Worm (Caenorhabditis elegans) whole organism, dauer: ENCODE measurements around the gene cdl-1.

Source experiments
- unc-62 ChIP-seq: sonication (generic microtip); optimal IDR thresholded peaks from 2 replicates; lab custom pipeline; 2017; ENCODE audit warnings: missing biosample characterization, missing genetic modification reagents, missing genetic modification characterization

The cdl-1 gene

DNA sequence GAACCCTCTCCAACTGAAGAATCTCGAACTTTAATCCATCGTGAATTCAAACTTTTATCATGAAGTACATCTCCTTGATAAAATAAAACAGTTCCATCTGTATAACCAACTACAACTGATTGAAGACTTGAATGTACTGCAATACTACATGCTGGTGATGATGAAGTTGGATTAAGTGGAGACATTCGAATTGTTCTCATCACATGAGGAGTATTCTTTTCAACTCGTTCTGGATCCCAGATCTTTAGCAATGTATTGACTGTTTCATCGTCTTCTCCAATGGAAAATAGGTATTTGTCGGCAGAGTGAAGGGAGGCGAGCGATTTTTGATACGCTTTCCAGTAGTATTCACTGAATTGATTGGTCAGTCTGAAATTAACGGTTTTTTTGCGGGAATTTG lies 7.4 kb downstream of the cdl-1 start:
- no peak for TF ChIP-seq unc-62 (GFP tag; lab: Kevin White, UChicago)

DNA sequence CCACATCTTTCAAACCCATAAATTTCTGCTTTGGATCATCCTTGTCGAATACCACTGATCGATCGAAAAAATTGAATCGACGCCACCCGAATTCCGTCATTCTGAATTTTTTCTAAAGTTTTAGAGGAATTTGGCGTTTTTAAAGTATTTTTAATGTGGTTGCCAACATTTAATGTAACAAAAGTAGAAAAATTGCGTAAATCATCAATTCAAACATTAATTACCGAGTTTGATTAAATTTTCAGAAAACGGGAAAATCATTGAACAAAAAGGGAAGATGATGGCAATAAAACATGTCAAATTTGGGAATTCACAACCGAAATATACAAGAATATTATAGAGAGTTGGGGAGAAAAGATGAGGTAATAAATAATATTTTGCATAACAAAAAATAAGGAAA lies 8.1 kb downstream of the cdl-1 start, which contains the start of gene vps-11:
Gene vps-11, minus strand, starts transcription at position 101 of the 400 bp plus-strand sequence.
- TF ChIP-seq unc-62 (GFP tag; lab: Kevin White, UChicago) = no peak

DNA sequence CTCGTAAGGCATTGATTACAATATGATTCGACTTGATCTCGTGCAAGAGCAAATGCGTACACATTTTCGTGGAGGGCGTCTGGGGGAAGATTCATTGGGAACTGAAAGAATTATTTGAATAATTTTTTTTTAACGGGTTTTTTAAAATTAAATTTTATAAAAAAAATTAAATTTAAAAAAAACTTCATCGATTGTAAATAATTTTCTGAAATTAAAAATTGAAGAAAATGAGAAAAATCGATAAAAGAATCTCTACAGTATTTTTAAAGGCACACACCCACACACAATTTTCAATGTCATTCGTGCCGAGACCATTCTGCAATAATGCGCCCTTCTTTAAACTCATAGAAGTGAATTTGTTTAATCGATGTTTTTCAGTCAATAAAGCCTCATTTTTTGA lies 10.9 kb downstream of the cdl-1 start, which contains the start of gene set-14:
Gene set-14, minus strand, starts transcription at position 101 of the 400 bp plus-strand sequence.
- TF ChIP-seq unc-62 (GFP tag; lab: Kevin White, UChicago) = no peak

DNA sequence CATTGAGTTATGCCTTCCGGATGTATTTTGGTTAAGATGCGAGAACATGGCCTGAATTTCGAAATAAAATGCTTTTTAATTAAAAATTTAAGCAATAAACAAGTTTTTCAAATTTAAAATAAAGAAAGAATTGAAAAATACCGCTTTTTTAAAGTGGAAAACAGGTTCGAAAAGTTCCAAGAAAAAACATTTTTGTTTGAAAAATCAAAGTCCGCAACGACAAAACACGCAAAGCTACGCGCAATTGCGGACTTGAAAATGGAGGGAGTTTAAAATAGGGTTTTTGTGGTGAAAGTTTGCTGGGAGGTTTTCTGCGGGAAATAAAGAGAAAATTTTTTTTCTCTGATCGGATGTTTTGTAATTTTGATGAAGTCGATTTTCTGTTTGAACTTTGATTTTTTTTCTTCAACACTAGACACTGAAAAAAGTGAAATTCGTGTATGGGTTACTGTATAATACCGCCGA lies 13.2 kb downstream of the cdl-1 start, which contains the start of gene npp-19:
Gene npp-19, minus strand, starts transcription at position 51 of the 465 bp plus-strand sequence.
- TF ChIP-seq unc-62 (GFP tag; lab: Kevin White, UChicago) = no peak

DNA sequence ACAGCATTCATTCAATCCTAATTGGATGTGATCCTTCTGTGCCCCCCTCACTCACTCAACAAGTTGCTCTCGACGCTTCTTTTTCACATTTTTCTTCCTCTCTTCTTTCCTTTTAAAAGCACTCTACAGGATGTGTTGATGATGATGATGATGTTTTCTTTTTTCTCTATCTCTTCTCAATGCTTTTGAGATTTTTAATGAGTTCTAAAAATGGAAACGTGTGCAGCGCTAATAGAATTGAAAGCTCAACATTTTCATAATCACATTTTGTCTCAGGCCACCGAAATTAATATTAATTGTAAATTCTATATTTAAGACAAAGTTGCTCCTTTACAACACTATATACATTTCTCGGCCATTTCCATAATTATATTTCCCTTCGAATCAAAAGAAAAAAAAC lies 15.0 kb downstream of the cdl-1 start:
- no peak for TF ChIP-seq unc-62 (GFP tag; lab: Kevin White, UChicago)

DNA sequence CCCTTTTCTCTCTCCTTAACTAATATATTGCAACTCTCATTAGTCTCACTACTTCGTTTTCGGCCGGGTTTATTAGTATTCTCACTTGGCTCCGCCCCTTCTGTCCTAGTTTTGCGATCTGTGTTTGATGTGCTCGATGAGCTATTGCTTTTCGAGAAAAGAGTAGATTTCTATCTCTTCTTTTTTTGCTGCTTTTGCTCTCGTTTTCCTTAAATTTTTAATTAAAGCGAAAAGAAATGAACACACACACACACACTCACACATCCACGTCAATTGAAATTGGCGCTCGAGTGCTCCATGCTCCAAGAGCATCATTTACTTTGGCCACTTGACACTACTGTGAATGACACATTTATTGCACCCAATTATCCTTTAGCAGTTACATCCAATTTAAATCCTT lies 19.2 kb downstream of the cdl-1 start:
- no peak for TF ChIP-seq unc-62 (GFP tag; lab: Kevin White, UChicago)

DNA sequence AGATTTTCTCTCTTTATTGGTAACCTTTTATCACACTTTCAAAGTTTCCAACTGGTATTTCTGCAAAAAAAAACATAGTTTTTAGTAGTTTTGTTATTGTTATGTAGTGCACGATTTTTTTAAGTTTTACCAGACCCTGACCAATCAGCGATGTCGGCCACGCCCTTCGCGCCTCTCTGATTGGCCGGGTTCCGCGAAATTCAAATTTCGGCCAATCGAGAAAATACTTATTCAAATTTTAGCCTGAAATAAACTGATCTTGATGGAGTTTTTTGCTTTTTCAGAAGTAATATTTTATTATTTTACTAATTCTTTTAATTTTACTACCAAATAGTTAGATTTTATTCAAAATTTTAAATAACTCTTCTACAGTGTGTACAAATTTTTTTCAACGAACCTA lies 19.7 kb downstream of the cdl-1 start:
- no peak for TF ChIP-seq unc-62 (GFP tag; lab: Kevin White, UChicago)

DNA sequence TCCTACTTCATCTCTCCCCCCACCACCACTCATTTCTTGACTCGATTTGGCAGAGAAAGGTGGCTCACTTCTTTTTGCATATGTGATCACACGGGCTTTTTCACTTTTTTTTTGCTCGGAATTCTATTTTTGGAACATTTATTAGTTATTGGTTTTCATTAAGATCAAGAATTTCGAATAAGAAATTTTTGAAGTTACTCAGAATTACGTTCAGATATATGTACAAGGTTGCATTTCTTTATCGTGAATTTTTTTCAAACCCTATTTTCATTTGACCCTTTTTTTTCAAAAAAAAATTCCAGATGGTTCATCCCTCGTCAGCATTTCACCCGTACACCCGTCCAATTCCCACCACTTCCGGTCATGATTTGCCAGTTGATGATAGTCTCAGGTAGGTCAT lies 20.2 kb downstream of the cdl-1 start, which contains the start of gene ceh-62:
Gene ceh-62, plus strand, starts transcription at position 301 of the 400 bp plus-strand sequence.
- TF ChIP-seq unc-62 (GFP tag; lab: Kevin White, UChicago) = no peak

DNA sequence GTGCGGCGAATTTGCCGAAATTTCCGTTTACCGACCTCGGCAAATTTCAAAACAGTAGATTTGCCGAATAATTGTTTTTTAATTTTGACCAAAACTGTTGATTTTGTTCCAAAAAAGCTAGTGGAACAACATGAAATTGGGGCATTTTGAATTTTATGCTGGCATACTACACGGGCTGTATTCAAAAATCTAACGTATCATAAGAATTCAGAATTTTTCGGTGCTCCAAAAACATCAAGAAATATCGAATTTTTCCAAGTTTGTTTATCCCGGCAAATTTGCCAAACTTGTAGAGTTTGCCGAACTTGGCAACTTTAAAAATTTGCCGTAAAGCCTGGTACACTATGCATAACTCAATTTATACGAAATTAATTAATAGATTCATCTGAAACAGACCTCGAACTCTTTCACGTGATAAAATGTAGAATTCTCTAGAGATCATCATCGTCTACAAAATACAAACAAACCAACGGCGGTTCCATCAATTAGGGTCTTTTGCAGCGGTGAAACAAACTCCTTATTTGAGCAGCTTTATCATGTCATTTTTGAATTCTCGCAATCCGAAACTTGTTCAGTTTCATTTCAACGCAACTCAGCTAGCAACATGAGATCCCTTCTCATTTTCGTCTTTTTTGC lies 23.6 kb downstream of the cdl-1 start, which contains the start of gene R06F6.14:
Gene R06F6.14, plus strand, starts transcription at position 586 of the 636 bp plus-strand sequence.
- no peak for TF ChIP-seq unc-62 (GFP tag; lab: Kevin White, UChicago)

DNA sequence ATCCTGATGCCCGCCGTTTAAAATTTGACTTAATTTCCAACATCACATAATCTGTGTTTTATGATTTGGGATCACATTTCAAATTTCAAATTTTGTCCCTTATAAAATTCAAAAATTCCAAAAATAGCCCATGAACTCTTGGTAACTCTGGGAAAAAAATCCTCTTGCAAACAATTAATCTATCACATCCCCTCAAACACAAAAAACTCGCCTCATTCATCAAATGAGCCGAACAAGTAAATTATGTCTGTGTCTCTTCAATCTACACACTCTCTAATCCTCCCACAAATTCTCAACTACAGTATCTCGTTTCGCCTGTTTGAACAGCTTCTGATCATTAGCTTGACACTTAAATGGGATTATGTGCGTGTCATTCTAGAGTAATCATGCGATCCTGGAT lies 25.4 kb downstream of the cdl-1 start, which contains the start of gene msrp-7:
Gene msrp-7, plus strand, starts transcription at position 301 of the 400 bp plus-strand sequence.
- no peak for TF ChIP-seq unc-62 (GFP tag; lab: Kevin White, UChicago)

DNA sequence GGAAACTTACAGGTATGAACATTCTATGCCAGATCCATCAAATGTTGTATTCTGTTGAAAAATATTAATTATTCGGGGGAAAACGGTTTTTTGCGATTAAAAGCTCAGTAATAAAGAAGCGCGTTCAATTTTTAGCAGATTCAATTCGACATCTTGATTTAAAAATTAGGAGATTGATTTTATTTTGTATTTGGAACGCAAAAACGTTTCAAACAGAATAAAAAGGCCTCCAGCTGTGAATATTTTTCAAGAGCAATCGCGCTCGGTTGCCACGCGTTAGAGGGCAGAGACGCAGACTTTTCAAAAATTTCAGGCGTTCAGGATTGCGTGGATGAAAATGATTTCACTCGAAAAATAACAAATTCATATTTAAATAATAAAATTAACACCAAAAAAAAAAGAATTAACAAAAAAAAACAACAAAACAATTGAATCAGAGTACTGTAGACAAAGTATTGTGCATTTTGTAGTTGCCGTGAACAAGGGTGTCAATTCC lies 34.7 kb downstream of the cdl-1 start, which contains the start of gene R06F6.8:
Gene R06F6.8, minus strand, starts transcription at position 51 of the 496 bp plus-strand sequence.
- no peak for TF ChIP-seq unc-62 (GFP tag; lab: Kevin White, UChicago)

DNA sequence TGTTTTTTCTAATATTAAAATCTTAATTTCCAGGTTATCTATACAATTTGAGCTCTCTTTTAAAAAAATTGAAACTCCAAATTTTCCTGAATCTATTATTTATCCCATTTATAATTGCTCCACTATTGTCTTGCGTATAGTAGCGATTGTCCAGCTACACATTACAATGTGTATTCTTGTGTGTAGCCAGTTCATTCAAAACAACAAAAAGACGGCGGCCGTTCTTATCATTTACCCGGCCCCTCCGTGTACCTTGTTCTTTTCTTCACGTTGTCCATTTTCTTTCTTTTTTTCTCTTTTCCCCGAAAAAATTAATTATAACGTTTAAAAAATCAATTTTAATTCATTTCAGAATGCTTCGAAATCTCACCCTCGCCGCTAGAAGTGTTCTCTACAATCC lies 35.4 kb downstream of the cdl-1 start, which contains the start of gene ech-4:
Gene ech-4, plus strand, starts transcription at position 353 of the 400 bp plus-strand sequence.
- no peak for TF ChIP-seq unc-62 (GFP tag; lab: Kevin White, UChicago)

DNA sequence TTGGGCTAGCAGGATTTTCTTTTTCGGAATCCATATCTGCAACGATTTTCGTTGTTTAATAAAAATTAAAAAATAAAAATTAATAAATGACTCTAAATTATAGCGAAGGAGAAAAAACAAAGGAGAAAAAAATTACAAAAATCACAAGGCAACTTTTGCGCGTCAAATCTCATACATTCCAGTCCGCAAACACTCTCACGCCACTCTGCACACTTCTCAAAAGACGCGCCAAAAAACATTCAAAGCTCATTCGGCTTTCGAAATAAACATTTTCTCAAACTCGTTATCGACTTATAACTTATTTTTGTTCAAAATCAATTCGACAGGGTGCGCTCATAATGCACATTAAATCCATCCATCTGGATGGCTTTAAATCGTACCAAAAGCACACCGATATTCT lies 38.8 kb downstream of the cdl-1 start, which contains the start of the genes R06F6.12 and mix-1:
Gene R06F6.12, minus strand, starts transcription at position 36 of the 400 bp plus-strand sequence.
Gene mix-1, plus strand, starts transcription at position 201 of the 400 bp plus-strand sequence.
- TF ChIP-seq unc-62 (GFP tag; lab: Kevin White, UChicago) = no peak

DNA sequence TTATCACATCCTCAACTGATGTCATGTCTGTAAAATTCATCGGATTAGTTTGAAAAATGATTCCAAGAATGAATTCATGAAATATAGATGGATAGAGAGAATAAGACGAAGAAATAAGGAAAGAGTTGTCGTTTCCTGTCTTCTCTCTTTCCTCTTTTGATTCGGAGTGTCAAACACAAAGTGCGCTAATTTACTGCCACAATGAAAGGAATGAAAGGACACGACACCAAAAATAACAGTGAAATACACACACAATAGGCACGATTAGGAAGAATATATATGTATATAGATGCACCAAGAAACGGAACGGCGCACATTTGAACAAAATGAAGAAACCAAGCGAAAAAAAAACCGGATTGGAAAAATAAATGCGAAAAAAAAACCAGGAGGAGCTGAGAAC lies 43.8 kb downstream of the cdl-1 start, which contains the start of gene VM106R.1:
Gene VM106R.1, minus strand, starts transcription at position 101 of the 400 bp plus-strand sequence.
- TF ChIP-seq unc-62 (GFP tag; lab: Kevin White, UChicago) = no peak

DNA sequence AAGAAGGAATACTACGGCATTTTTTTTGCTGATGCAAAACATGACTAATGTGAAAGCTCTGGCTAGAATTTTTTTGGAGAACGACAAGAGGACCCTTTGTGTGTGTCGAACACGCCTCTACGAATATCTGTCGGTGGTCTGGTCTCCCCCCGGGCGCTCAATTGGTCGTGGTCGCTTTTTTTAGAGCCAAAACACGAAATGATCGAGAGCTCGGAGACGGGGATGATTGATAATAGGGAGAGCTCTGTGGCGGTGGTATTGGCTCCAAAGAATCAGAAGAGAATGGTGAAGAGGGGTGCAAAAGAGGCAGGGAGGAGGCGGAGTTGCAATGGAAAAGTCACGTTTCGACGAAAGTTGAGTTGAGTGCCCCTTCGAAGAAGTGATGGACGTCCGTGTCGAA lies 44.3 kb downstream of the cdl-1 start:
- no peak for TF ChIP-seq unc-62 (GFP tag; lab: Kevin White, UChicago)

DNA sequence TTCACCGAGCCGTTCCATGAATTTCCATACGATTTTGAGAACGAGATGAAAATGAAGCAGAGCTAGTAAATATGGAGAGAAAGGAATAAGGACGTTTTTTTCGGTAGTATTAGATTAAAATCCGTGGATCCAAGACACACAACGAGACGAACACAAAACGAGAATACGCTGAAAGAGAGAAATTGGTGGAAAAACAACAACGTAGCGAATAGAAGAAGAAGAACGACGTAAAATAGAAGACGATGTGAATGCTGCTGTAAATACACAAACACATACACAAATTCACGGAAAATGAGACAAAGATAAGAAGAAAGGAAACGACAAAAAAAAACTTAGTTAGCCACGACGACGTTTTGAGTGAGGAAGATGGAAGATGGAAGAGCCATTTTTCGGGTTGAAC lies 49.5 kb downstream of the cdl-1 start:
- no peak for TF ChIP-seq unc-62 (GFP tag; lab: Kevin White, UChicago)
